Worm (Caenorhabditis elegans) whole organism, mixed stage, embryonic: Measurements from ENCODE around the gene C33D9.13.

ENCODE experiments used
- bed-3 ChIP-seq: fragments of 200-800 bp; sonication (Bioruptor generic); optimal IDR thresholded peaks from 3 replicates; lab custom pipeline; 2018; ENCODE audit warnings: mild to moderate bottlenecking, missing genetic modification characterization, moderate library complexity, missing compliant biosample characterization
- lin-13 ChIP-seq: fragments of 150-350 bp; optimal IDR thresholded peaks from 2 replicates; lab custom pipeline; 2014; ENCODE audit warnings: missing biosample characterization, missing genetic modification characterization
- lin-32 ChIP-seq: fragments of 200-800 bp; sonication (Bioruptor generic); optimal IDR thresholded peaks from 2 replicates; lab custom pipeline; 2018; ENCODE audit warnings: mild to moderate bottlenecking, missing genetic modification characterization, missing compliant biosample characterization
- lsy-2 ChIP-seq: fragments of 150-350 bp; optimal IDR thresholded peaks from 2 replicates; lab custom pipeline; 2014; ENCODE audit warnings: missing biosample characterization, missing genetic modification characterization
- mab-5 ChIP-seq: fragments of 150-350 bp; optimal IDR thresholded peaks from 2 replicates; lab custom pipeline; 2014; ENCODE audit warnings: missing biosample characterization, missing genetic modification characterization
- nhr-12 ChIP-seq: fragments of 150-350 bp; optimal IDR thresholded peaks from 2 replicates; lab custom pipeline; 2014; ENCODE audit warnings: missing biosample characterization, missing genetic modification characterization
- nhr-237 ChIP-seq: fragments of 150-350 bp; optimal IDR thresholded peaks from 2 replicates; lab custom pipeline; 2014; ENCODE audit warnings: missing biosample characterization, missing genetic modification characterization
- pha-4 ChIP-seq: fragments of 150-350 bp; optimal IDR thresholded peaks from 2 replicates; lab custom pipeline; 2018; ENCODE audit warnings: missing biosample characterization, missing genetic modification reagents, missing genetic modification characterization
- snpc-4 ChIP-seq: fragments of 150-350 bp; optimal IDR thresholded peaks from 2 replicates; lab custom pipeline; 2014; ENCODE audit warnings: missing biosample characterization, missing genetic modification characterization
- tbx-8 ChIP-seq: fragments of 200-800 bp; sonication (Bioruptor generic); optimal IDR thresholded peaks from 2 replicates; lab custom pipeline; 2018; ENCODE audit warnings: mild to moderate bottlenecking, missing genetic modification characterization, moderate library complexity, missing compliant biosample characterization
- unc-62 ChIP-seq: fragments of 150-350 bp; optimal IDR thresholded peaks from 2 replicates; lab custom pipeline; 2014; ENCODE audit warnings: missing biosample characterization, missing genetic modification reagents, missing genetic modification characterization
- ztf-11 ChIP-seq: fragments of 150-350 bp; optimal IDR thresholded peaks from 2 replicates; lab custom pipeline; 2014; ENCODE audit warnings: missing biosample characterization, missing genetic modification characterization

- no peak for TF ChIP-seq nhr-12 (tag; lab: Kevin White, UChicago)
- TF ChIP-seq unc-62 (GFP tag; lab: Kevin White, UChicago), result no peak
- TF ChIP-seq nhr-237, result no peak
- no peak for TF ChIP-seq lsy-2
- TF ChIP-seq ztf-11 (tag; lab: Kevin White, UChicago), result no peak
- TF ChIP-seq snpc-4, result no peak
- TF ChIP-seq lin-32 (GFP tag; lab: Kevin White, UChicago), result no peak
- TF ChIP-seq lin-13, result no peak
- no peak for TF ChIP-seq pha-4 (tag; lab: Kevin White, UChicago)
- no peak for TF ChIP-seq bed-3 (GFP tag; lab: Kevin White, UChicago)
- no peak for TF ChIP-seq mab-5
- no peak for TF ChIP-seq tbx-8 (GFP tag; lab: Kevin White, UChicago)
Observed at ce11 chrIV:8772800-8773256, 12.2 kb downstream of the C33D9.13 start, which contains the start of gene F20C5.6.
